Worm (Caenorhabditis elegans) whole organism, late embryonic: ENCODE data around the gene C27H5.6.

Experiments
- ceh-9 ChIP-seq: sonication (generic microtip); optimal IDR thresholded peaks from 2 replicates; lab custom pipeline; 2016; ENCODE audit warnings: mild to moderate bottlenecking, missing genetic modification characterization, inconsistent platforms, missing compliant biosample characterization
- unc-3 ChIP-seq, 2 experiments: fragments of 200-800 bp in 1 of 2; sonication (Bioruptor generic) in 1 of 2; sonication (generic microtip) in 1 of 2; conservative IDR thresholded peaks in 1 of 2; optimal IDR thresholded peaks in 1 of 2; 2 replicates each; pipeline versions ENCODE4 v1.3.6 to Lab custom; 2016 to 2022; ENCODE audit warnings: missing compliant biosample characterization in 2 of 2, missing genetic modification characterization in 2 of 2, missing genetic modification reagents in 1 of 2

DNA sequence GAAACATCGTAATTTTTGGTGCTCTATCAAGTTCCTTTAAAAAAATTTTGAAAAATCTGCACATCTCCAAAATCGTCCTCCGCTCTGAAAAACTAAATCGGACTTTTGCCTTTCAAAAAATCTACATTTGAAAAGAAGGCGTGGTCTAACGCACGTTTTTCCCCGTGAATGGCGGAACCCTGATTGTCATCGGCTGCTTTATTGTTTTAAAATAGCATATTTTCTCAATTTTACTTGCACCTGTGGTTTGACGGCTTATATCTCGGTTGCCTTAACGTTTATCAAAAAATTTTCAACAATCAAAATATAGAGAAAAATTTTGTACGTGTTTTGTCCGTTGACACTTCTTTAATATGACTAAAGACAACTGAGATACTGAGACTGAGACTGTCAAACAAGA, 44.9 kb upstream of the C27H5.6 start:
- no peak for TF ChIP-seq ceh-9 (tag; lab: Kevin White, UChicago)
- TF ChIP-seq unc-3 (GFP tag; conservative IDR thresholded peaks at IDR 0.05; lab: Robert Waterston, UW), result no peak
- no peak for TF ChIP-seq unc-3 (tag; optimal IDR thresholded peaks at IDR 0.05; lab: Kevin White, UChicago)
